Fruit fly (Drosophila melanogaster) whole organism: ENCODE measurements around the gene Hr83.

Experiments
- CG8478 ChIP-seq: fragments of >200 bp; optimal IDR thresholded peaks from 2 replicates; lab custom pipeline; 2018; ENCODE audit warnings: inconsistent platforms
- psq ChIP-seq: fragments of >200 bp; optimal IDR thresholded peaks from 2 replicates; lab custom pipeline; 2017
- usp ChIP-seq: fragments of >200 bp; optimal IDR thresholded peaks from 2 replicates; lab custom pipeline; 2017; ENCODE audit warnings: missing biosample characterization, missing genetic modification characterization, mixed read lengths

DNA sequence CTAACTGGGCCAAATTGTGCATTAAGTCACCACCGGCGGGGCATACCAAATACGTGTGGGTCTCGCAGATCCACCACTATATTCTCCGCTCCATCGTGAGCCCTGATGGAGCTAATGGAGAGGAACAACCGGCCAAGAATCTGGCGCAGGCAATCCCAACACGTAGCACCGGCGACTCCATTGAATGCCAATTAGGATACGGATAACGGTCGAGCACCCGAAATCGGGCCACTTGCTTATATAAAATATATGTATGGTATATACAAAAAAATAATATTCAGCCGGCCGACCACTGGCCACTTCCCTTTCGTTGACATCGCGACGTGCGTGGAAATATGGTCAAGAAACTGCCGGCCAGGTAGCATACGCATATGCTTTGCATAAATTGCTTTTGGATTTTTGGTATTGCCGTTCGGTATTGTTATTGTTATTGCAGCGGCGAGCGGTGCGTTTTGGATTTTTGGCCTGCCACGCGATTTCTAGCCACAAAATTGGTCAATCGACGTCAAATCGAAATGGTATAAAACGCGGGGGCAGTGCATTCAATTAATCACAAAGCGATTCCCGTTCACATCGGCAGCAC, 47.7 kb upstream of the Hr83 start, which contains the start of gene Osi15:
- TF ChIP-seq CG8478 (lab: Kevin White, UChicago) (no peak), usp (GFP tag; lab: Kevin White, UChicago) (no peak), psq (lab: Kevin White, UChicago) (no peak)
